Fruit fly (Drosophila melanogaster): ENCODE measurements around the gene Ntl.

Ntl gene

DNA sequence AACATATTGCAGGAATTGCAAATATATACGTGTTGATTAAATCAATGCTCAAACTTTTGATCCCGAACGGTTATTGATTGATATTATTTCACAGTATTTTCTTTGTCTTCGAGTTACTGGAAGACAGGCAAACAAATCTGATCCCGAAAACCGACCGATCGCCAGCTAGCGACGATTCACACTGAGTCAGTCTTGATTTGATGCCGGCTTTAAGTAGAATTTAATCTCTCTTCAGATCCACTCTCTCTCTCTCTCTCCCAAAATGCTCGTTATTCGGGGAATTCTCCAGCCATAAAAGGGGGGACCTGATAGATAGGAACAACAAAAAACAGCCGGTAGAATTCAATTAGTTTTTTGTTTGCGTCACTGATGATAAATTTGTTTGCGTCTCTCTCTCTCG, 9.3 kb upstream of the Ntl start, which contains the start of gene Tep2:
TSS of gene Tep2 (minus strand) at position 185 of the 400 bp plus-strand sequence.
- peak; percentile 83 for TF ChIP-seq Jarid2 (GFP tag; optimal IDR thresholded peaks at IDR 0.05)
- peak; percentile 23 for TF ChIP-seq CG8359 (GFP tag; optimal IDR thresholded peaks at IDR 0.05; ENCODE audit: borderline replicate concordance)
- TF ChIP-seq ci (GFP tag; IDR thresholded peaks at IDR 0.05) = peak; percentile 56; the same call in 2 of the 3 replicates
- no peak for TF ChIP-seq CG8478 (optimal IDR thresholded peaks at IDR 0.05)
- no peak for TF ChIP-seq wek (GFP tag; optimal IDR thresholded peaks at IDR 0.05)
- peak; percentile 42 for TF ChIP-seq CG12769 (tag; optimal IDR thresholded peaks at IDR 0.05)
- 0 out of 3 replicates have a peak, but pooled peaks have one; percentile 11 for TF ChIP-seq CG34224 (GFP tag; IDR thresholded peaks at IDR 0.05; ENCODE audit: partially characterized antibody)
- 0 out of 2 replicates have a peak, but pooled peaks have one; percentile 25 for TF ChIP-seq rib (GFP tag; IDR thresholded peaks at IDR 0.05)
- peak; percentile 38; the same call in 1 of the 2 replicates for TF ChIP-seq bbx (GFP tag; IDR thresholded peaks at IDR 0.05; ENCODE audit: partially characterized antibody)
- TF ChIP-seq Stat92E (GFP tag; optimal IDR thresholded peaks at IDR 0.05) = peak in 1 of 3 experiments; percentile 34
- TF ChIP-seq sd (tag; optimal IDR thresholded peaks at IDR 0.05) = peak; percentile 87
- TF ChIP-seq grn (GFP tag; optimal IDR thresholded peaks at IDR 0.05) = peak; percentile 47
- TF ChIP-seq wor (GFP tag; IDR thresholded peaks at IDR 0.05) = no peak
- TF ChIP-seq Trl (optimal IDR thresholded peaks at IDR 0.05) = peak; percentile 58 to 69
- no peak for TF ChIP-seq Trl (GFP tag; optimal IDR thresholded peaks at IDR 0.05)

- TF ChIP-seq ATbp (GFP tag; optimal IDR thresholded peaks at IDR 0.05) (no peak), Drgx (GFP tag; IDR thresholded peaks at IDR 0.05) (no peak), CG9215 (GFP tag; IDR thresholded peaks at IDR 0.05) (no peak), CG14050 (GFP tag; IDR thresholded peaks at IDR 0.05) (no peak), Myb (GFP tag; optimal IDR thresholded peaks at IDR 0.05) (peak; percentile 53), yki (optimal IDR thresholded peaks at IDR 0.05) (no peak), CG31224 (GFP tag; IDR thresholded peaks at IDR 0.05) (no peak), HLH3B (GFP tag; IDR thresholded peaks at IDR 0.05) (peak; percentile 19; the same call in 1 of the 2 replicates), Jarid2 (GFP tag; optimal IDR thresholded peaks at IDR 0.05) (peak; percentile 55), CG1792 (GFP tag; optimal IDR thresholded peaks at IDR 0.05) (no peak), Ets65A (GFP tag) (peak; percentile 9), CG8290 (GFP tag; optimal IDR thresholded peaks at IDR 0.05) (no peak), CG8290 (tag; optimal IDR thresholded peaks at IDR 0.05) (peak in 1 of 2 experiments; percentile 55), CG11695 (GFP tag; IDR thresholded peaks at IDR 0.05) (no peak; the same call in 2 of the 3 replicates), Tbp (GFP tag; optimal IDR thresholded peaks at IDR 0.05) (no peak), Dip2 (GFP tag; IDR thresholded peaks at IDR 0.05) (no peak), CG10959 (GFP tag; IDR thresholded peaks at IDR 0.05) (no peak), ERR (GFP tag; optimal IDR thresholded peaks at IDR 0.05) (peak; percentile 33), CG18619 (GFP tag; optimal IDR thresholded peaks at IDR 0.05) (peak; percentile 7), Nf-YC (tag; optimal IDR thresholded peaks at IDR 0.05) (no peak), CG10565 (GFP tag; optimal IDR thresholded peaks at IDR 0.05) (no peak), Med (GFP tag) (peak; percentile 92), dpn (GFP tag; optimal IDR thresholded peaks at IDR 0.05) (peak; percentile 40 to 43), kay (GFP tag; optimal IDR thresholded peaks at IDR 0.05) (no peak), CG11093 (GFP tag; IDR thresholded peaks at IDR 0.05) (no peak), HmgZ (tag; optimal IDR thresholded peaks at IDR 0.05) (peak; percentile 10), ttk (GFP tag; IDR thresholded peaks at IDR 0.05) (no peak), GATAe (GFP tag; conservative IDR thresholded peaks at IDR 0.05) (no peak), Opbp (GFP tag; IDR thresholded peaks at IDR 0.05; ENCODE audit: partially characterized antibody) (no peak), trh (GFP tag; optimal IDR thresholded peaks at IDR 0.05) (no peak), CG11247 (GFP tag; IDR thresholded peaks at IDR 0.05) (no peak), MTF-1 (GFP tag; optimal IDR thresholded peaks at IDR 0.05; ENCODE audit: borderline replicate concordance) (no peak), CTCF (GFP tag; optimal IDR thresholded peaks at IDR 0.05) (peak; percentile 61), pfk (GFP tag; optimal IDR thresholded peaks at IDR 0.05) (no peak), Rfx (GFP tag; IDR thresholded peaks at IDR 0.05) (0 out of 2 replicates have a peak, but pooled peaks have one; percentile 59), CG7839 (tag; optimal IDR thresholded peaks at IDR 0.05) (peak; percentile 48), CG12769 (tag; optimal IDR thresholded peaks at IDR 0.05) (peak; percentile 5)
Measured at dm6 chr2L:7702383-7703188, 8.1 kb upstream of the Ntl start, which contains the start of gene Tep3. Gene Tep3 (plus strand): TSS chr2L:7702805.
